Fruit fly (Drosophila melanogaster) whole organism, pupa: ENCODE measurements around the gene CHKov2.

Experiments
- CG10348 ChIP-seq: fragments of 200-800 bp; sonication (Bioruptor generic); IDR thresholded peaks from 2 replicates; pipeline ENCODE4 v1.3.6; 2022; ENCODE audit warnings: missing biosample characterization, missing genetic modification characterization
- CG12605 ChIP-seq: fragments of 200-800 bp; sonication (Bioruptor generic); IDR thresholded peaks from 2 replicates; pipeline ENCODE4 v1.3.6; 2022; ENCODE audit warnings: missing biosample characterization, missing genetic modification characterization
- CG15710 ChIP-seq: fragments of 200-800 bp; sonication (Bioruptor generic); optimal IDR thresholded peaks from 2 replicates; lab custom pipeline; 2018; ENCODE audit warnings: missing biosample characterization, mild to moderate bottlenecking, missing genetic modification characterization, moderate library complexity
- CG17806 ChIP-seq: fragments of 200-800 bp; sonication (Bioruptor generic); optimal IDR thresholded peaks from 2 replicates; lab custom pipeline; 2018; ENCODE audit warnings: missing biosample characterization, mild to moderate bottlenecking, missing genetic modification characterization, moderate library complexity
- CG32121 ChIP-seq: fragments of 200-800 bp; sonication (Bioruptor generic); IDR thresholded peaks from 2 replicates; pipeline ENCODE4 v1.3.6; 2022; ENCODE audit warnings: missing biosample characterization, missing genetic modification characterization
- CG34367 ChIP-seq: fragments of 200-800 bp; sonication (Bioruptor generic); optimal IDR thresholded peaks from 2 replicates; lab custom pipeline; 2018; ENCODE audit warnings: missing biosample characterization, mild to moderate bottlenecking, missing genetic modification characterization
- CG4496 ChIP-seq: fragments of 200-800 bp; sonication (Bioruptor generic); IDR thresholded peaks from 3 replicates; pipeline ENCODE4 v1.3.6; 2022; ENCODE audit warnings: missing biosample characterization, missing genetic modification characterization
- CG8159 ChIP-seq: fragments of 200-800 bp; sonication (Bioruptor generic); optimal IDR thresholded peaks from 3 replicates; lab custom pipeline; 2018; ENCODE audit warnings: missing biosample characterization, mild to moderate bottlenecking, missing genetic modification characterization, moderate library complexity
- CG8301 ChIP-seq: fragments of 200-800 bp; sonication (Bioruptor generic); optimal IDR thresholded peaks from 2 replicates; lab custom pipeline; 2018; ENCODE audit warnings: missing biosample characterization, mild to moderate bottlenecking, missing genetic modification characterization
- CG9948 ChIP-seq: fragments of 200-800 bp; sonication (Bioruptor generic); optimal IDR thresholded peaks from 2 replicates; lab custom pipeline; 2018; ENCODE audit warnings: missing biosample characterization, mild to moderate bottlenecking, missing genetic modification characterization, moderate library complexity
- D1 ChIP-seq: fragments of 200-800 bp; sonication (Bioruptor generic); optimal IDR thresholded peaks from 2 replicates; lab custom pipeline; 2018; ENCODE audit warnings: missing biosample characterization, mild to moderate bottlenecking, missing genetic modification characterization, moderate library complexity
- EcR ChIP-seq: fragments of 200-800 bp; sonication (Bioruptor generic); optimal IDR thresholded peaks from 3 replicates; lab custom pipeline; 2019; ENCODE audit warnings: missing biosample characterization, missing genetic modification characterization, mild to moderate bottlenecking, moderate library complexity, missing genetic modification reagents
- Ets98B ChIP-seq: fragments of 200-800 bp; sonication (Bioruptor generic); IDR thresholded peaks from 2 replicates; pipeline ENCODE4 v1.3.6; 2022; ENCODE audit warnings: missing biosample characterization, missing genetic modification characterization
- Pif1A ChIP-seq: fragments of 200-800 bp; sonication (Bioruptor generic); optimal IDR thresholded peaks from 3 replicates; lab custom pipeline; 2016; ENCODE audit warnings: missing biosample characterization, missing genetic modification characterization
- Pif1B ChIP-seq: fragments of 200-800 bp; sonication (Bioruptor generic); optimal IDR thresholded peaks from 3 replicates; lab custom pipeline; 2016; ENCODE audit warnings: missing biosample characterization, missing genetic modification characterization
- Snoo ChIP-seq: fragments of 200-800 bp; sonication (Bioruptor generic); optimal IDR thresholded peaks from 3 replicates; lab custom pipeline; 2017; ENCODE audit warnings: missing biosample characterization, mild to moderate bottlenecking, missing genetic modification characterization, inconsistent platforms
- gl ChIP-seq: fragments of 200-800 bp; sonication (Bioruptor generic); optimal IDR thresholded peaks from 2 replicates; lab custom pipeline; 2018; ENCODE audit warnings: missing biosample characterization, mild to moderate bottlenecking, missing genetic modification characterization
- rn ChIP-seq: fragments of 200-800 bp; sonication (Bioruptor generic); IDR thresholded peaks from 2 replicates; pipeline ENCODE4 v1.3.6; 2022; ENCODE audit warnings: missing biosample characterization, missing genetic modification characterization

Gene CHKov2

dm6 chr3R:25292864-25293284 is 38.1 kb downstream of the CHKov2 start, which contains the start of gene CG31098:
CG31098 (minus strand) TSS chr3R:25292977.
- TF ChIP-seq gl = no peak
- no peak for TF ChIP-seq EcR (GFP tag; lab: Kevin White, UChicago)
- no peak for TF ChIP-seq CG8301 (tag; lab: Kevin White, UChicago)
- no peak for TF ChIP-seq CG12605 (GFP tag; lab: Robert Waterston, UW)
- no peak for TF ChIP-seq CG9948 (tag; lab: Kevin White, UChicago)
- no peak for TF ChIP-seq CG15710 (tag; lab: Kevin White, UChicago)
- no peak for TF ChIP-seq rn (GFP tag; lab: Robert Waterston, UW)
- peak; percentile 37 for TF ChIP-seq Pif1B (GFP tag; lab: Kevin White, UChicago)
- no peak for TF ChIP-seq Snoo (tag; lab: Kevin White, UChicago)
- no peak for TF ChIP-seq CG17806 (tag; lab: Kevin White, UChicago)
- peak; percentile 10 for TF ChIP-seq Pif1A
- TF ChIP-seq CG10348 (GFP tag; lab: Robert Waterston, UW) = no peak
- TF ChIP-seq D1 = no peak

dm6 chr3R:25289589-25289988 is 41.4 kb downstream of the CHKov2 start, which contains the start of gene CG11893:
CG11893 (plus strand) TSS chr3R:25289889.
- TF ChIP-seq CG34367 (tag; lab: Kevin White, UChicago) = no peak

dm6 chr3R:25287128-25287527 is 43.9 kb downstream of the CHKov2 start, which contains the start of gene CG13658:
CG13658 (plus strand) TSS chr3R:25287474.
- TF ChIP-seq CG9948 (tag; lab: Kevin White, UChicago) (no peak), rn (GFP tag; lab: Robert Waterston, UW) (no peak), CG34367 (tag; lab: Kevin White, UChicago) (no peak)

DNA sequence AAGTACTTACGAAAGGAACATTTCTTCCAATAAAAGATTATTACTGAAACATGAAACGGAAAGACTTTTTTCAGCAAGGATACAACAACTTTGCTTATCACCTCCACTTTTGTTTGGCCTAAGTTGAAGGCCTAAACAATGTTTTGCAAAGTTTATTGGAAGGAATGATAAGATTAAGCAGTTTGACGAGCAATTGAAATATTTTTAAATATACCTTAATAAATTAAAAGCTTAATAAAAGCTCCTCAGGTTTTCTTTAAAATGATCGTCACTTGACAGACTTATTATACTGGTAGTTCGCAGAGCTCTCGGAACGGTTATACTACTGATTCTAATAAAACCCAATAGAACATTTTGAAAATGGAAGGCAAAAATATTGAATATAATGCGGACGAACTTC is 45.8 kb downstream of the CHKov2 start, which contains the start of gene CG31104:
CG31104 (plus strand) TSS at position 301 of the 400 bp plus-strand sequence.
- TF ChIP-seq rn (GFP tag; lab: Robert Waterston, UW) (no peak), CG9948 (tag; lab: Kevin White, UChicago) (no peak), CG17806 (tag; lab: Kevin White, UChicago) (no peak), CG34367 (tag; lab: Kevin White, UChicago) (no peak), CG4496 (GFP tag; lab: Robert Waterston, UW) (no peak), CG10348 (GFP tag; lab: Robert Waterston, UW) (no peak), CG8301 (tag; lab: Kevin White, UChicago) (no peak), Snoo (tag; lab: Kevin White, UChicago) (no peak), EcR (GFP tag; lab: Kevin White, UChicago) (no peak), CG12605 (GFP tag; lab: Robert Waterston, UW) (no peak), Pif1A (no peak), CG32121 (GFP tag; lab: Robert Waterston, UW) (no peak), Ets98B (no peak), CG8159 (tag; lab: Kevin White, UChicago) (no peak)

dm6 chr3R:25283209-25283670 is 47.8 kb downstream of the CHKov2 start, which contains the start of gene CG31300:
CG31300 (plus strand) TSS chr3R:25283620.
- TF ChIP-seq Pif1A (no peak), CG32121 (GFP tag; lab: Robert Waterston, UW) (no peak)

- TF ChIP-seq CG10348 (GFP tag; lab: Robert Waterston, UW) = no peak
- no peak for TF ChIP-seq gl
- no peak for TF ChIP-seq Snoo (tag; lab: Kevin White, UChicago)
- TF ChIP-seq EcR (GFP tag; lab: Kevin White, UChicago) = no peak
- no peak for TF ChIP-seq CG8301 (tag; lab: Kevin White, UChicago)
- no peak for TF ChIP-seq CG32121 (GFP tag; lab: Robert Waterston, UW)
Observed at dm6 chr3R:25281165-25281564, 49.8 kb downstream of the CHKov2 start, which contains the start of gene CG11892. CG11892 (plus strand) TSS chr3R:25281548.

DNA sequence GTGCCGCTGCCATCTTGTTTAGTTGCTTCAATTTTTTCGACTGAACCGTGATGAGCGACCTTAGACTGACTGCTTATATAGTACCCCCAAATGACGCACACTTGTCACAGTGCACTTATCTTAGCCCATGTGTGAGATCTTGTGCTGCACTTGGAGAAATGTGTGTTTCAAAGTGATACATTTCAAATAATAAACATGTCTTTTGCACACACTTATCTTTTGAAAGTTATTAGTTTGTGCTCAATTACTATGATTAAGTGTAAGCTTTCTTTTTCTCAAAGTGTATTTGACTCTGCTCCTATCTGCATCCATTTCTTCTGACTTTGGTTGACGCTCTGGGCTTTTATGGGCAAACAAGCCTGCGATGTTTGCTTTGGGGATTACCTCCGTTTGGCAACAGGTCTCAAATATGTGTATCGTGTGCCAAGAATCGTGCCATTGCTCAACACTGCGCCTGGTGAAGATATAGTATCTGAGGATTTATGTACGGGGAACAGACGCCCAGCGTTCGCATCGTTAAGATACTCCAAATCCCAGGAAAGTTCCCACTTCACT is 51.1 kb downstream of the CHKov2 start, which contains the start of gene CG10514:
CG10514 (minus strand) TSS at position 51 of the 555 bp plus-strand sequence.
- no peak for TF ChIP-seq Snoo (tag; lab: Kevin White, UChicago)
- TF ChIP-seq Ets98B = no peak
- TF ChIP-seq rn (GFP tag; lab: Robert Waterston, UW) = no peak
- no peak for TF ChIP-seq CG15710 (tag; lab: Kevin White, UChicago)
- TF ChIP-seq Pif1A = peak; percentile 6
- TF ChIP-seq, all 21 proteins: peak for 1
